Worm (Caenorhabditis elegans) whole organism, L4/young adult: ENCODE measurements around the gene T04B8.5.

Source experiments
- dao-5 ChIP-seq: sonication (generic microtip); optimal IDR thresholded peaks from 2 replicates; lab custom pipeline; 2016; ENCODE audit warnings: missing genotype, missing genetic modification characterization, moderate library complexity, missing compliant biosample characterization
- him-1 ChIP-seq: sonication (generic microtip); optimal IDR thresholded peaks from 2 replicates; lab custom pipeline; 2016; ENCODE audit warnings: missing genotype, missing genetic modification reagents, missing genetic modification characterization, missing compliant biosample characterization

ce11 chrII:627205-627604, 2.9 kb upstream of the T04B8.5 start, which contains the start of gene arrd-1:
- TF ChIP-seq him-1 (tag; lab: Kevin White, UChicago): no peak
- TF ChIP-seq dao-5 (tag; lab: Kevin White, UChicago): no peak
